Fruit fly (Drosophila melanogaster) whole organism, prepupa: Measurements from ENCODE around the gene CG13060.

ENCODE experiments used
- CG15336 ChIP-seq: fragments of 200-800 bp; sonication (Bioruptor generic); IDR thresholded peaks from 2 replicates; pipeline ENCODE4 v1.3.6; 2022; ENCODE audit warnings: missing biosample characterization, missing genetic modification characterization
- CG1621 ChIP-seq: fragments of 200-800 bp; sonication (Bioruptor generic); optimal IDR thresholded peaks from 3 replicates; lab custom pipeline; 2018; ENCODE audit warnings: missing biosample characterization, mild to moderate bottlenecking, missing genetic modification characterization
- CG31627 ChIP-seq: fragments of 200-800 bp; sonication (Bioruptor generic); optimal IDR thresholded peaks from 3 replicates; lab custom pipeline; 2016; ENCODE audit warnings: missing biosample characterization, missing genetic modification characterization
- fd59A ChIP-seq: fragments of 200-800 bp; sonication (Bioruptor generic); optimal IDR thresholded peaks from 2 replicates; lab custom pipeline; 2017; ENCODE audit warnings: missing biosample characterization, mild to moderate bottlenecking, missing genetic modification characterization, missing genetic modification reagents
- salr ChIP-seq, 2 experiments: fragments of 200-800 bp; sonication (Bioruptor generic); optimal IDR thresholded peaks; 3 replicates each; lab custom pipeline; 2016 to 2018; ENCODE audit warnings: missing biosample characterization in 2 of 2, missing genetic modification characterization in 2 of 2, mild to moderate bottlenecking in 1 of 2

dm6 chr3L:16351770-16352429, 32.2 kb downstream of the CG13060 start, which contains the start of the genes Golgin104 and Tcs3:
- no peak for TF ChIP-seq salr (GFP tag; optimal IDR thresholded peaks at IDR 0.05; lab: Kevin White, UChicago)
- TF ChIP-seq CG31627 = no peak
- TF ChIP-seq CG15336 (GFP tag; lab: Robert Waterston, UW) = no peak
- TF ChIP-seq CG1621 = no peak
- TF ChIP-seq fd59A (GFP tag; lab: Kevin White, UChicago) = no peak
